Worm (Caenorhabditis elegans) whole organism, L1 larva: ENCODE results near the gene T05G5.5.
A peak's percentile ranks its signal among the peaks of the same experiment; 100 is the strongest.

ENCODE experiments used
- F16B12.6 ChIP-seq: fragments of 150-350 bp; optimal IDR thresholded peaks from 2 replicates; lab custom pipeline; 2014; ENCODE audit warnings: missing biosample characterization, missing genetic modification characterization
- mdl-1 ChIP-seq, 2 experiments: fragments of 150-350 bp; optimal IDR thresholded peaks; 2 replicates each; lab custom pipeline; 2014 to 2017; ENCODE audit warnings: missing biosample characterization in 2 of 2, missing genetic modification characterization in 2 of 2, inconsistent platforms in 1 of 2
- nhr-76 ChIP-seq: sonication (generic microtip); optimal IDR thresholded peaks from 2 replicates; lab custom pipeline; 2017; ENCODE audit warnings: missing biosample characterization, missing genetic modification characterization

ce11 chrIII:9793592-9794417, 42.6 kb upstream of the T05G5.5 start, which contains the start of the genes R10E11.9 and mcm-6:
- TF ChIP-seq mdl-1 (tag; optimal IDR thresholded peaks at IDR 0.05; lab: Kevin White, UChicago): peak in 1 of 2 experiments; percentile 3
- TF ChIP-seq nhr-76 (tag; lab: Kevin White, UChicago): no peak
- peak; percentile 27 for TF ChIP-seq F16B12.6 (tag; lab: Kevin White, UChicago)
